Worm (Caenorhabditis elegans) whole organism, young adult: ENCODE results near the gene dod-22.

Experiments
- F37B4.10 ChIP-seq: fragments of 200-800 bp; sonication (Bioruptor generic); IDR thresholded peaks from 2 replicates; pipeline ENCODE4 v1.3.6; 2022; ENCODE audit warnings: missing genetic modification characterization, missing compliant biosample characterization
- F55B11.4 ChIP-seq: sonication (generic microtip); optimal IDR thresholded peaks from 2 replicates; lab custom pipeline; 2016; ENCODE audit warnings: missing compliant biosample characterization, missing genetic modification characterization, borderline replicate concordance; ENCODE audit not compliant: insufficient read depth
- let-526 ChIP-seq: fragments of 200-800 bp; sonication (Bioruptor generic); IDR thresholded peaks from 2 replicates; pipeline ENCODE4 v1.3.6; 2022; ENCODE audit warnings: missing genetic modification reagents, missing genetic modification characterization, missing compliant biosample characterization
- nfyb-1 ChIP-seq: fragments of 200-800 bp; sonication (Bioruptor generic); IDR thresholded peaks from 2 replicates; pipeline ENCODE4 v1.3.6; 2022; ENCODE audit warnings: missing genetic modification reagents, missing genetic modification characterization, missing compliant biosample characterization
- rec-8 ChIP-seq, 2 experiments: sonication (generic microtip); optimal IDR thresholded peaks; 2 replicates each; lab custom pipeline; 2016; ENCODE audit warnings: mild to moderate bottlenecking in 2 of 2, missing genetic modification characterization in 2 of 2, missing genetic modification reagents in 2 of 2, missing genotype in 2 of 2, missing biosample characterization in 1 of 2, missing compliant biosample characterization in 1 of 2, moderate library complexity in 1 of 2

DNA sequence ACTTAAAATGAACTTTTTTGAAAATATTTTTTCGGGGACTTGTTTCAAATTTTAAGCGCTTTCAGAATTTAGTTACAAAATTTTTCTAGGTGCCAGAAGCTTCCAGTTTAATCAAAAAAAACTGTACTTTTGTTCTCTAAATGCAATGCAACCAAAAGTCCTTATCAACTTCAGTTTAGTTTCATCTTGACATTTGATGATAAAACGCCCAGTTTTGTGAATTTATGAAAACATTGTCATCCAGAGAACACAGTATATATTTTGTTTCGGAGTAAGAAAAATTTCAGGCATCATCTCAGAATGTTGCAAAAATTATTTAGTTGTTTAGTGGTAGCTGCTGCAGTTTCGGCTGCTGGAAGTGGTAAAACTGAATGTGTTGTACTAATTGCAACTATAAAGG lies 7.4 kb upstream of the dod-22 start, which contains the start of gene F55G11.6:
- TF ChIP-seq F55B11.4 (tag; lab: Kevin White, UChicago), result no peak
- no peak for TF ChIP-seq nfyb-1
- TF ChIP-seq F37B4.10 (GFP tag; lab: Robert Waterston, UW), result no peak
- TF ChIP-seq let-526 (GFP tag; lab: Robert Waterston, UW), result no peak
- no peak for TF ChIP-seq rec-8 (tag; optimal IDR thresholded peaks at IDR 0.05; lab: Kevin White, UChicago)
